Worm (Caenorhabditis elegans) whole organism, L1 larva: ENCODE results near the gene col-123.

ENCODE experiments used
- aly-2 ChIP-seq: fragments of 150-350 bp; optimal IDR thresholded peaks from 2 replicates; lab custom pipeline; 2014; ENCODE audit warnings: missing biosample characterization, missing genetic modification characterization
- dpl-1 ChIP-seq, 3 experiments: fragments of 150-350 bp in 2 of 3; sonication (generic microtip) in 1 of 3; optimal IDR thresholded peaks; 2 replicates each; lab custom pipeline; 2014 to 2017; ENCODE audit warnings: missing biosample characterization in 3 of 3, missing genetic modification characterization in 3 of 3, missing genetic modification reagents in 3 of 3
- lin-13 ChIP-seq: fragments of 150-350 bp; optimal IDR thresholded peaks from 2 replicates; lab custom pipeline; 2014; ENCODE audit warnings: missing biosample characterization, missing genetic modification reagents, missing genetic modification characterization
- lin-14 ChIP-seq: fragments of 200-800 bp; sonication (Bioruptor generic); optimal IDR thresholded peaks from 2 replicates; lab custom pipeline; 2018; ENCODE audit warnings: mild to moderate bottlenecking, missing genetic modification characterization, moderate library complexity, missing compliant biosample characterization
- nhr-11 ChIP-seq: fragments of 150-350 bp; optimal IDR thresholded peaks from 2 replicates; lab custom pipeline; 2014; ENCODE audit warnings: missing biosample characterization, missing genetic modification characterization
- nhr-237 ChIP-seq: fragments of 150-350 bp; optimal IDR thresholded peaks from 2 replicates; lab custom pipeline; 2014; ENCODE audit warnings: missing biosample characterization, missing genetic modification characterization
- tbx-2 ChIP-seq: sonication (generic microtip); optimal IDR thresholded peaks from 2 replicates; lab custom pipeline; 2016; ENCODE audit warnings: missing genetic modification characterization, missing compliant biosample characterization
- tlp-1 ChIP-seq: fragments of 150-350 bp; optimal IDR thresholded peaks from 2 replicates; lab custom pipeline; 2014; ENCODE audit warnings: missing biosample characterization, missing genetic modification characterization

ce11 chrIV:9848075-9848474, 26.4 kb downstream of the col-123 start, which contains the start of gene K07F5.7:
- TF ChIP-seq lin-14 (no peak), lin-13 (GFP tag; lab: Kevin White, UChicago) (no peak), nhr-237 (tag; lab: Kevin White, UChicago) (no peak), aly-2 (tag; lab: Kevin White, UChicago) (no peak), tbx-2 (tag; lab: Kevin White, UChicago) (no peak), dpl-1 (GFP tag; optimal IDR thresholded peaks at IDR 0.05; lab: Kevin White, UChicago) (no peak), tlp-1 (no peak), nhr-11 (no peak)
